Worm (Caenorhabditis elegans): ENCODE results near the gene str-87.

ce11 chrV:9003291-9003690 lies 15.3 kb upstream of the str-87 start, which contains the start of gene srx-1:
- TF ChIP-seq ama-1 (optimal IDR thresholded peaks at IDR 0.05) (no peak), unc-86 (tag; optimal IDR thresholded peaks at IDR 0.05) (no peak), hlh-30 (tag; optimal IDR thresholded peaks at IDR 0.05; ENCODE audit: insufficient read depth) (no peak), lin-11 (tag; optimal IDR thresholded peaks at IDR 0.05) (no peak), ceh-45 (GFP tag; IDR thresholded peaks at IDR 0.05) (no peak), che-1 (tag; optimal IDR thresholded peaks at IDR 0.05) (no peak), F13H6.1 (tag; optimal IDR thresholded peaks at IDR 0.05) (no peak), ceh-6 (GFP tag; optimal IDR thresholded peaks at IDR 0.05) (no peak), pat-9 (tag; optimal IDR thresholded peaks at IDR 0.05) (no peak)

Data from whole organism, late embryonic.